Worm (Caenorhabditis elegans) whole organism, L1 larva: ENCODE measurements around the gene col-168.

ENCODE experiments used
- F16B12.6 ChIP-seq: fragments of 150-350 bp; optimal IDR thresholded peaks from 2 replicates; lab custom pipeline; 2014; ENCODE audit warnings: missing biosample characterization, missing genetic modification characterization
- Y116A8C.19 ChIP-seq: sonication (generic microtip); optimal IDR thresholded peaks from 2 replicates; lab custom pipeline; 2016; ENCODE audit warnings: missing compliant biosample characterization, missing genetic modification characterization, borderline replicate concordance
- aha-1 ChIP-seq: fragments of 150-350 bp; optimal IDR thresholded peaks from 2 replicates; lab custom pipeline; 2014; ENCODE audit warnings: missing biosample characterization, missing genetic modification characterization
- alr-1 ChIP-seq: fragments of 200-800 bp; sonication (Bioruptor generic); optimal IDR thresholded peaks from 2 replicates; lab custom pipeline; 2018; ENCODE audit warnings: borderline replicate concordance, mild to moderate bottlenecking, missing genetic modification characterization, missing compliant biosample characterization
- ama-1 ChIP-seq: fragments of 150-350 bp; optimal IDR thresholded peaks from 2 replicates; lab custom pipeline; 2014
- blmp-1 ChIP-seq: fragments of 150-350 bp; optimal IDR thresholded peaks from 2 replicates; lab custom pipeline; 2014; ENCODE audit warnings: missing biosample characterization, missing genetic modification characterization
- ceh-63 ChIP-seq: fragments of 200-800 bp; sonication (Bioruptor generic); optimal IDR thresholded peaks from 2 replicates; lab custom pipeline; 2018; ENCODE audit warnings: mild to moderate bottlenecking, missing genetic modification characterization, missing compliant biosample characterization
- ceh-82 ChIP-seq, 3 experiments: fragments of 150-350 bp in 1 of 3; sonication (generic microtip) in 2 of 3; optimal IDR thresholded peaks; 2 replicates each; lab custom pipeline; 2014 to 2017; ENCODE audit warnings: missing biosample characterization in 3 of 3, missing genetic modification characterization in 3 of 3
- ces-1 ChIP-seq: fragments of 150-350 bp; optimal IDR thresholded peaks from 2 replicates; lab custom pipeline; 2014; ENCODE audit warnings: missing biosample characterization, missing genetic modification reagents, missing genetic modification characterization
- dsc-1 ChIP-seq: sonication (generic microtip); optimal IDR thresholded peaks from 2 replicates; lab custom pipeline; 2016; ENCODE audit warnings: mild to moderate bottlenecking, missing genetic modification characterization, missing compliant biosample characterization
- efl-1 ChIP-seq, 4 experiments: fragments of 150-350 bp; optimal IDR thresholded peaks in 3 of 4; peaks in 1 of 4; 1 replicate in 1 of 4; 2 replicates in 3 of 4; lab custom pipeline; 2014; ENCODE audit warnings: missing biosample characterization in 2 of 4, missing genetic modification characterization in 2 of 4, missing genetic modification reagents in 2 of 4
- efl-3 ChIP-seq: fragments of 200-800 bp; sonication (Bioruptor generic); optimal IDR thresholded peaks from 2 replicates; lab custom pipeline; 2018; ENCODE audit warnings: mild to moderate bottlenecking, missing genetic modification characterization, missing compliant biosample characterization
- egl-27 ChIP-seq, 2 experiments: fragments of 150-350 bp in 1 of 2; sonication (generic microtip); optimal IDR thresholded peaks; 3 replicates each; lab custom pipeline; 2017 to 2018; ENCODE audit warnings: missing biosample characterization in 2 of 2, missing genetic modification characterization in 2 of 2, missing genetic modification reagents in 2 of 2
- elt-3 ChIP-seq, 6 experiments: fragments of 150-350 bp in 1 of 6; sonication (generic microtip); optimal IDR thresholded peaks; 2 replicates each; lab custom pipeline; 2017 to 2018; ENCODE audit warnings: missing biosample characterization in 6 of 6, missing genetic modification characterization in 6 of 6, inconsistent platforms in 1 of 6
- grh-1 ChIP-seq: fragments of 200-800 bp; sonication (Bioruptor generic); IDR thresholded peaks from 2 replicates; pipeline ENCODE4 v1.3.6; 2022; ENCODE audit warnings: missing genetic modification reagents, missing genetic modification characterization, missing compliant biosample characterization
- hlh-17 ChIP-seq: fragments of 200-800 bp; sonication (Bioruptor generic); optimal IDR thresholded peaks from 2 replicates; lab custom pipeline; 2018; ENCODE audit warnings: missing genetic modification characterization, mild to moderate bottlenecking, missing compliant biosample characterization, moderate library complexity, borderline replicate concordance
- lin-14 ChIP-seq: fragments of 200-800 bp; sonication (Bioruptor generic); optimal IDR thresholded peaks from 2 replicates; lab custom pipeline; 2018; ENCODE audit warnings: mild to moderate bottlenecking, missing genetic modification characterization, moderate library complexity, missing compliant biosample characterization
- lin-15B ChIP-seq: fragments of 150-350 bp; sonication (generic microtip); optimal IDR thresholded peaks from 3 replicates; lab custom pipeline; 2014; ENCODE audit warnings: missing biosample characterization, missing genetic modification characterization
- lin-39 ChIP-seq: fragments of 150-350 bp; optimal IDR thresholded peaks from 2 replicates; lab custom pipeline; 2014; ENCODE audit warnings: missing biosample characterization, missing genetic modification reagents, missing genetic modification characterization
- lir-3 ChIP-seq: sonication (generic microtip); optimal IDR thresholded peaks from 2 replicates; lab custom pipeline; 2016; ENCODE audit warnings: mild to moderate bottlenecking, missing genetic modification characterization, moderate library complexity, missing compliant biosample characterization; ENCODE audit not compliant: poor library complexity
- lsy-2 ChIP-seq, 2 experiments: fragments of 150-350 bp; optimal IDR thresholded peaks; 2 replicates each; lab custom pipeline; 2014; ENCODE audit warnings: missing biosample characterization in 2 of 2, missing genetic modification characterization in 2 of 2
- mab-9 ChIP-seq: fragments of 200-800 bp; sonication (Bioruptor generic); IDR thresholded peaks from 2 replicates; pipeline ENCODE4 v1.3.6; 2022; ENCODE audit warnings: missing genetic modification reagents, missing genetic modification characterization, missing compliant biosample characterization
- mdl-1 ChIP-seq, 2 experiments: fragments of 150-350 bp; optimal IDR thresholded peaks; 2 replicates each; lab custom pipeline; 2014 to 2017; ENCODE audit warnings: missing biosample characterization in 2 of 2, missing genetic modification characterization in 2 of 2, inconsistent platforms in 1 of 2
- mef-2 ChIP-seq: fragments of 150-350 bp; optimal IDR thresholded peaks from 2 replicates; lab custom pipeline; 2014; ENCODE audit warnings: missing biosample characterization, missing genetic modification characterization
- mep-1 ChIP-seq: fragments of 150-350 bp; optimal IDR thresholded peaks from 2 replicates; lab custom pipeline; 2014; ENCODE audit warnings: missing biosample characterization, missing genetic modification characterization
- nhr-11 ChIP-seq: fragments of 150-350 bp; optimal IDR thresholded peaks from 2 replicates; lab custom pipeline; 2014; ENCODE audit warnings: missing biosample characterization, missing genetic modification characterization
- nhr-19 ChIP-seq: fragments of 200-800 bp; sonication (Bioruptor generic); conservative IDR thresholded peaks from 2 replicates; pipeline ENCODE4 v1.3.6; 2022; ENCODE audit warnings: missing genetic modification characterization, missing compliant biosample characterization
- nhr-237 ChIP-seq: fragments of 150-350 bp; optimal IDR thresholded peaks from 2 replicates; lab custom pipeline; 2014; ENCODE audit warnings: missing biosample characterization, missing genetic modification characterization
- nhr-47 ChIP-seq: sonication (generic microtip); optimal IDR thresholded peaks from 2 replicates; lab custom pipeline; 2016; ENCODE audit warnings: mild to moderate bottlenecking, missing genetic modification characterization, moderate library complexity, missing compliant biosample characterization
- nhr-77 ChIP-seq: fragments of 150-350 bp; optimal IDR thresholded peaks from 2 replicates; lab custom pipeline; 2014; ENCODE audit warnings: missing biosample characterization, missing genetic modification characterization
- nhr-84 ChIP-seq: sonication (generic microtip); optimal IDR thresholded peaks from 2 replicates; lab custom pipeline; 2017; ENCODE audit warnings: missing biosample characterization, missing genetic modification characterization
- nhr-85 ChIP-seq: sonication (generic microtip); peaks from one replicate; lab custom pipeline; 2016; ENCODE audit warnings: missing genetic modification characterization, inconsistent platforms, missing compliant biosample characterization
- nhr-90 ChIP-seq: sonication (generic microtip); optimal IDR thresholded peaks from 2 replicates; lab custom pipeline; 2016; ENCODE audit warnings: mild to moderate bottlenecking, missing genetic modification characterization, missing compliant biosample characterization; ENCODE audit not compliant: poor library complexity
- pag-3 ChIP-seq: sonication (generic microtip); optimal IDR thresholded peaks from 2 replicates; lab custom pipeline; 2017; ENCODE audit warnings: missing genetic modification characterization, mild to moderate bottlenecking, missing compliant biosample characterization, antibody characterized with exemption, borderline replicate concordance; ENCODE audit not compliant: insufficient read depth
- pqm-1 ChIP-seq: sonication (generic microtip); optimal IDR thresholded peaks from 3 replicates; lab custom pipeline; 2017; ENCODE audit warnings: missing biosample characterization, missing genetic modification characterization
- rnt-1 ChIP-seq: sonication (generic microtip); optimal IDR thresholded peaks from 2 replicates; lab custom pipeline; 2016; ENCODE audit warnings: mild to moderate bottlenecking, missing genetic modification characterization, moderate library complexity, missing compliant biosample characterization
- snpc-4 ChIP-seq: fragments of 150-350 bp; optimal IDR thresholded peaks from 2 replicates; lab custom pipeline; 2014; ENCODE audit warnings: missing biosample characterization, missing genetic modification characterization
- snu-23 ChIP-seq: sonication (generic microtip); optimal IDR thresholded peaks from 2 replicates; lab custom pipeline; 2016; ENCODE audit warnings: missing genetic modification characterization, missing compliant biosample characterization
- swsn-7 ChIP-seq: sonication (generic microtip); optimal IDR thresholded peaks from 2 replicates; lab custom pipeline; 2016; ENCODE audit warnings: missing genetic modification characterization, missing compliant biosample characterization
- tbx-2 ChIP-seq: sonication (generic microtip); optimal IDR thresholded peaks from 2 replicates; lab custom pipeline; 2016; ENCODE audit warnings: missing genetic modification characterization, missing compliant biosample characterization
- tlp-1 ChIP-seq: fragments of 150-350 bp; optimal IDR thresholded peaks from 2 replicates; lab custom pipeline; 2014; ENCODE audit warnings: missing biosample characterization, missing genetic modification characterization
- vab-15 ChIP-seq: sonication (generic microtip); optimal IDR thresholded peaks from 2 replicates; lab custom pipeline; 2017; ENCODE audit warnings: missing genotype, mild to moderate bottlenecking, missing genetic modification characterization, missing compliant biosample characterization
- ztf-4 ChIP-seq: fragments of 150-350 bp; optimal IDR thresholded peaks from 2 replicates; lab custom pipeline; 2014; ENCODE audit warnings: missing biosample characterization, missing genetic modification characterization

col-168 gene

ce11 chrX:6299641-6300240 lies 26.4 kb upstream of the col-168 start, which contains the start of gene cest-16:
Gene cest-16, plus strand, starts transcription at chrX:6299942.
- TF ChIP-seq ces-1 (GFP tag; lab: Kevin White, UChicago): no peak
- no peak for TF ChIP-seq ceh-63 (GFP tag; lab: Kevin White, UChicago)
- no peak for TF ChIP-seq swsn-7 (tag; lab: Kevin White, UChicago)
- TF ChIP-seq elt-3 (tag; optimal IDR thresholded peaks at IDR 0.05; lab: Kevin White, UChicago): no peak
- TF ChIP-seq ztf-4: no peak
- no peak for TF ChIP-seq nhr-77 (tag; lab: Kevin White, UChicago)
- TF ChIP-seq efl-1 (optimal IDR thresholded peaks at IDR 0.05; lab: Kevin White, UChicago): no peak
- peak in 1 of 2 experiments; percentile 53 for TF ChIP-seq efl-1 (GFP tag; optimal IDR thresholded peaks at IDR 0.05 in 1 of 2; lab: Kevin White, UChicago)
- no peak for TF ChIP-seq ama-1
- TF ChIP-seq pag-3: no peak
- TF ChIP-seq nhr-47 (tag; lab: Kevin White, UChicago): no peak
- peak; percentile 24 for TF ChIP-seq rnt-1 (tag; lab: Kevin White, UChicago)
- no peak for TF ChIP-seq nhr-19 (GFP tag; lab: Robert Waterston, UW)
- TF ChIP-seq snu-23 (GFP tag; lab: Kevin White, UChicago): no peak
- no peak for TF ChIP-seq lin-15B (tag; lab: Kevin White, UChicago)
- no peak for TF ChIP-seq mef-2 (tag; lab: Kevin White, UChicago)
- peak; percentile 40 for TF ChIP-seq lin-14
- no peak for TF ChIP-seq nhr-237
- no peak for TF ChIP-seq mdl-1 (tag; optimal IDR thresholded peaks at IDR 0.05; lab: Kevin White, UChicago)
- no peak for TF ChIP-seq tlp-1 (tag; lab: Kevin White, UChicago)
- TF ChIP-seq snpc-4: no peak
- no peak for TF ChIP-seq egl-27 (tag; optimal IDR thresholded peaks at IDR 0.05; lab: Kevin White, UChicago)

ce11 chrX:6311391-6311790 lies 14.8 kb upstream of the col-168 start, which contains the start of gene npr-38:
Gene npr-38, plus strand, starts transcription at chrX:6311691.
- no peak for TF ChIP-seq pqm-1 (tag; lab: Kevin White, UChicago)
- TF ChIP-seq nhr-237: no peak
- no peak for TF ChIP-seq ceh-82 (tag; optimal IDR thresholded peaks at IDR 0.05; lab: Kevin White, UChicago)
- no peak for TF ChIP-seq alr-1 (tag; lab: Kevin White, UChicago)
- no peak for TF ChIP-seq nhr-90
- TF ChIP-seq nhr-84 (tag; lab: Kevin White, UChicago): no peak
- no peak for TF ChIP-seq lsy-2 (tag; optimal IDR thresholded peaks at IDR 0.05; lab: Kevin White, UChicago)
- TF ChIP-seq Y116A8C.19 (tag; lab: Kevin White, UChicago): no peak
- TF ChIP-seq hlh-17 (GFP tag; lab: Kevin White, UChicago): no peak

DNA sequence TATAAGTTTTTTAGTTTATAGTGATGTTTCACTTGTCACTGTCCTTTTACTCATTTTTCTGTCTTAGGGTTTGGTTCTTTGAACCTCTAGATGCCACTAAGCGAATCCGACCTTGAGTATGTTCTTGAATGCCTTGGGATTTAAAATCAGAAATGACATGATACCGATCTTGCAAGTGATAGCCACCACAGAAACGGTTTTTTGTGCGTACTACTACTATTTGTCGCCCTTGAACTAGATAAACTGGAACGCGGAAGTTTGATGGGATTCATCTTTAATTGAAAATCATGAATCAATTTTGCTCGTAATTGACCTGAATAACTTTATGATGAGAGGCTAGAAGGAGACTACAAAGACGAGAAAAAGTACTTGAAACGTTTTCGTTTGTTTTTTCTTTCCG lies 7.4 kb upstream of the col-168 start:
- TF ChIP-seq lin-39 (tag; lab: Kevin White, UChicago): no peak
- TF ChIP-seq mab-9 (GFP tag; lab: Robert Waterston, UW): no peak
- no peak for TF ChIP-seq tlp-1 (tag; lab: Kevin White, UChicago)
- TF ChIP-seq F16B12.6 (tag; lab: Kevin White, UChicago): no peak
- no peak for TF ChIP-seq efl-1 (optimal IDR thresholded peaks at IDR 0.05; lab: Kevin White, UChicago)
- no peak for TF ChIP-seq efl-1 (GFP tag; optimal IDR thresholded peaks at IDR 0.05 in 1 of 2; lab: Kevin White, UChicago)
- TF ChIP-seq nhr-19 (GFP tag; lab: Robert Waterston, UW): no peak
- TF ChIP-seq efl-3 (GFP tag; lab: Kevin White, UChicago): no peak
- peak; percentile 6 for TF ChIP-seq mep-1 (tag; lab: Kevin White, UChicago)
- TF ChIP-seq mef-2 (tag; lab: Kevin White, UChicago): no peak
- TF ChIP-seq lir-3 (tag; lab: Kevin White, UChicago): no peak
- peak; percentile 31 for TF ChIP-seq lin-14
- no peak for TF ChIP-seq aha-1 (tag; lab: Kevin White, UChicago)
- no peak for TF ChIP-seq snpc-4
- TF ChIP-seq vab-15: no peak
- peak; percentile 1 for TF ChIP-seq tbx-2 (tag; lab: Kevin White, UChicago)
- TF ChIP-seq ces-1 (GFP tag; lab: Kevin White, UChicago): no peak
- no peak for TF ChIP-seq blmp-1 (tag; lab: Kevin White, UChicago)
- TF ChIP-seq nhr-11 (tag; lab: Kevin White, UChicago): no peak
- 0 out of 2 replicates have a peak, but pooled peaks have one; percentile 12 for TF ChIP-seq grh-1
- TF ChIP-seq dsc-1: no peak
- no peak for TF ChIP-seq snu-23 (GFP tag; lab: Kevin White, UChicago)
- peak; percentile 84 for TF ChIP-seq nhr-85 (tag; lab: Kevin White, UChicago)
- TF ChIP-seq, all 84 proteins: peak for 5
